Worm (Caenorhabditis elegans) whole organism, L1 larva: Measurements from ENCODE around the gene B0294.3.

Source experiments
- fos-1 ChIP-seq: fragments of 150-350 bp; optimal IDR thresholded peaks from 2 replicates; lab custom pipeline; 2014; ENCODE audit warnings: missing biosample characterization, missing genetic modification characterization
- lin-13 ChIP-seq: fragments of 150-350 bp; optimal IDR thresholded peaks from 2 replicates; lab custom pipeline; 2014; ENCODE audit warnings: missing biosample characterization, missing genetic modification reagents, missing genetic modification characterization
- lin-15B ChIP-seq: fragments of 150-350 bp; sonication (generic microtip); optimal IDR thresholded peaks from 3 replicates; lab custom pipeline; 2014; ENCODE audit warnings: missing biosample characterization, missing genetic modification characterization
- mab-9 ChIP-seq: fragments of 200-800 bp; sonication (Bioruptor generic); IDR thresholded peaks from 2 replicates; pipeline ENCODE4 v1.3.6; 2022; ENCODE audit warnings: missing genetic modification reagents, missing genetic modification characterization, missing compliant biosample characterization
- mdl-1 ChIP-seq, 2 experiments: fragments of 150-350 bp; optimal IDR thresholded peaks; 2 replicates each; lab custom pipeline; 2014 to 2017; ENCODE audit warnings: missing biosample characterization in 2 of 2, missing genetic modification characterization in 2 of 2, inconsistent platforms in 1 of 2
- snpc-4 ChIP-seq: fragments of 150-350 bp; optimal IDR thresholded peaks from 2 replicates; lab custom pipeline; 2014; ENCODE audit warnings: missing biosample characterization, missing genetic modification characterization
- ztf-4 ChIP-seq: fragments of 150-350 bp; optimal IDR thresholded peaks from 2 replicates; lab custom pipeline; 2014; ENCODE audit warnings: missing biosample characterization, missing genetic modification characterization

DNA sequence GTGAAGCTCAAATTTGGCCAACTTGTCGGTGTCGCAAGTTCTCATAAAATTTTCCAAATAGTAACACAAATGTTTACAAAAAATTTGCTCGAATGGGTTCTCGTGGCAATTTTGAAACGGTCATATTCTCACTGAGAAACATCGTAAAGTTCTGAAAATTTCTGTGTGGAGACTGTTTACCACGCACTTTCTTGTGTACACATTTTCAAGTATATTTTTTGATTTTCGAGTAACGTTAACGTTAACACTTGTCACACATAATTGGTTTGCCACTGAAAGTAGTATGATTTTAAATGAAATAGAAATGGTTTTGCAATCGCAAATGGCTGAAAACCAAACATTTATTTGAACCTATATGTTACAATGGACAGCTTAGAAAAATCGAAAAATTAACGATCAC lies 1.2 kb upstream of the B0294.3 start:
- TF ChIP-seq mab-9 (GFP tag; lab: Robert Waterston, UW): no peak
- TF ChIP-seq lin-13 (GFP tag; lab: Kevin White, UChicago): no peak
- no peak for TF ChIP-seq lin-15B (tag; lab: Kevin White, UChicago)
- no peak for TF ChIP-seq fos-1
- no peak for TF ChIP-seq ztf-4 (tag; lab: Kevin White, UChicago)
- no peak for TF ChIP-seq snpc-4 (tag; lab: Kevin White, UChicago)
- TF ChIP-seq mdl-1 (tag; optimal IDR thresholded peaks at IDR 0.05; lab: Kevin White, UChicago): no peak
